Fruit fly (Drosophila melanogaster): ENCODE measurements around the gene CG33511.

dm6 chr2L:21061591-21061990 is 20.7 kb downstream of the CG33511 start:
- no peak for TF ChIP-seq CG1620 (GFP tag; optimal IDR thresholded peaks at IDR 0.05)
- no peak for TF ChIP-seq toe (GFP tag; optimal IDR thresholded peaks at IDR 0.05)
- TF ChIP-seq bab1 (GFP tag; optimal IDR thresholded peaks at IDR 0.05) = no peak
- TF ChIP-seq cic (GFP tag; optimal IDR thresholded peaks at IDR 0.05) = no peak
- no peak for TF ChIP-seq CG7045 (GFP tag; optimal IDR thresholded peaks at IDR 0.05)
- no peak for TF ChIP-seq ovo (GFP tag; optimal IDR thresholded peaks at IDR 0.05)
- TF ChIP-seq tj (GFP tag; optimal IDR thresholded peaks at IDR 0.05) = no peak
- no peak for TF ChIP-seq CG14711 (tag; optimal IDR thresholded peaks at IDR 0.05)
- no peak for TF ChIP-seq Hr96 (GFP tag; optimal IDR thresholded peaks at IDR 0.05)
- no peak for TF ChIP-seq Clk (GFP tag; optimal IDR thresholded peaks at IDR 0.05)
- no peak for TF ChIP-seq CG33017 (tag; optimal IDR thresholded peaks at IDR 0.05)
- TF ChIP-seq CG12768 (GFP tag; optimal IDR thresholded peaks at IDR 0.05) = no peak
- no peak for TF ChIP-seq cnc (optimal IDR thresholded peaks at IDR 0.05)
- no peak for TF ChIP-seq kay (GFP tag; ENCODE audit: borderline replicate concordance)
